Worm (Caenorhabditis elegans) whole organism, late embryonic: ENCODE data around the gene snt-5.

ENCODE experiments used
- K09A11.1 ChIP-seq: sonication (generic microtip); optimal IDR thresholded peaks from 2 replicates; lab custom pipeline; 2017; ENCODE audit warnings: antibody characterized with exemption, mild to moderate bottlenecking, missing genetic modification characterization, missing compliant biosample characterization; ENCODE audit not compliant: insufficient read depth
- T23F11.4 ChIP-seq: fragments of 200-800 bp; sonication (Bioruptor generic); optimal IDR thresholded peaks from 2 replicates; lab custom pipeline; 2018; ENCODE audit warnings: mild to moderate bottlenecking, missing genetic modification characterization, missing compliant biosample characterization
- ahr-1 ChIP-seq: sonication (generic microtip); optimal IDR thresholded peaks from 2 replicates; lab custom pipeline; 2016; ENCODE audit warnings: missing genetic modification characterization, missing compliant biosample characterization
- ama-1 ChIP-seq: fragments of 150-350 bp; optimal IDR thresholded peaks from 2 replicates; lab custom pipeline; 2014
- ceh-2 ChIP-seq: sonication (generic microtip); optimal IDR thresholded peaks from 2 replicates; lab custom pipeline; 2016; ENCODE audit warnings: missing genotype, missing genetic modification characterization, missing compliant biosample characterization
- ceh-22 ChIP-seq: sonication (generic microtip); optimal IDR thresholded peaks from 2 replicates; lab custom pipeline; 2017; ENCODE audit warnings: missing biosample characterization, missing genetic modification characterization
- ceh-24 ChIP-seq: sonication (generic microtip); optimal IDR thresholded peaks from 2 replicates; lab custom pipeline; 2016; ENCODE audit warnings: mild to moderate bottlenecking, missing genetic modification characterization, missing compliant biosample characterization
- ceh-45 ChIP-seq: fragments of 200-800 bp; sonication (Bioruptor generic); IDR thresholded peaks from 2 replicates; pipeline ENCODE4 v1.3.6; 2022; ENCODE audit warnings: missing genetic modification reagents, missing genetic modification characterization, missing compliant biosample characterization
- ceh-48 ChIP-seq: sonication (generic microtip); optimal IDR thresholded peaks from 2 replicates; lab custom pipeline; 2016; ENCODE audit warnings: missing genetic modification characterization, inconsistent platforms, missing compliant biosample characterization
- dmd-4 ChIP-seq: sonication (generic microtip); optimal IDR thresholded peaks from 2 replicates; lab custom pipeline; 2016; ENCODE audit warnings: borderline replicate concordance, missing genetic modification characterization, missing compliant biosample characterization
- elt-2 ChIP-seq: sonication (generic microtip); optimal IDR thresholded peaks from 2 replicates; lab custom pipeline; 2016; ENCODE audit warnings: missing genetic modification reagents, missing genetic modification characterization, missing compliant biosample characterization
- eyg-1 ChIP-seq: sonication (generic microtip); optimal IDR thresholded peaks from 2 replicates; lab custom pipeline; 2016; ENCODE audit warnings: missing genotype, missing genetic modification characterization, missing compliant biosample characterization
- fax-1 ChIP-seq: sonication (generic microtip); optimal IDR thresholded peaks from 2 replicates; lab custom pipeline; 2016; ENCODE audit warnings: missing genotype, missing genetic modification characterization, missing compliant biosample characterization
- fkh-10 ChIP-seq: fragments of 150-350 bp; optimal IDR thresholded peaks from 2 replicates; lab custom pipeline; 2014; ENCODE audit warnings: missing biosample characterization, missing genetic modification reagents, missing genetic modification characterization
- hlh-13 ChIP-seq: fragments of 200-800 bp; sonication (Bioruptor generic); optimal IDR thresholded peaks from 2 replicates; lab custom pipeline; 2018; ENCODE audit warnings: mild to moderate bottlenecking, missing genetic modification characterization, missing compliant biosample characterization
- hlh-15 ChIP-seq: sonication (generic microtip); optimal IDR thresholded peaks from 2 replicates; lab custom pipeline; 2016; ENCODE audit warnings: missing genetic modification characterization, missing compliant biosample characterization
- hlh-30 ChIP-seq: sonication (generic microtip); optimal IDR thresholded peaks from 2 replicates; lab custom pipeline; 2017; ENCODE audit warnings: antibody characterized with exemption, missing genetic modification characterization, missing compliant biosample characterization; ENCODE audit not compliant: insufficient read depth
- lim-6 ChIP-seq: sonication (generic microtip); optimal IDR thresholded peaks from 2 replicates; lab custom pipeline; 2016; ENCODE audit warnings: missing genetic modification characterization, missing compliant biosample characterization
- mec-3 ChIP-seq: sonication (generic microtip); optimal IDR thresholded peaks from 2 replicates; lab custom pipeline; 2016; ENCODE audit warnings: borderline replicate concordance, missing genetic modification characterization, missing compliant biosample characterization
- nhr-11 ChIP-seq: fragments of 150-350 bp; optimal IDR thresholded peaks from 2 replicates; lab custom pipeline; 2014; ENCODE audit warnings: missing biosample characterization, missing genetic modification characterization
- npax-4 ChIP-seq: sonication (generic microtip); optimal IDR thresholded peaks from 2 replicates; lab custom pipeline; 2016; ENCODE audit warnings: missing genetic modification characterization, missing compliant biosample characterization
- pag-3 ChIP-seq: sonication (generic microtip); optimal IDR thresholded peaks from 2 replicates; lab custom pipeline; 2016; ENCODE audit warnings: missing compliant biosample characterization, missing genetic modification characterization, borderline replicate concordance
- pha-4 ChIP-seq: fragments of 150-350 bp; optimal IDR thresholded peaks from 2 replicates; lab custom pipeline; 2018; ENCODE audit warnings: missing biosample characterization, missing genetic modification reagents, missing genetic modification characterization
- pqm-1 ChIP-seq: sonication (generic microtip); optimal IDR thresholded peaks from 2 replicates; lab custom pipeline; 2016; ENCODE audit warnings: missing genetic modification characterization, missing compliant biosample characterization
- pros-1 ChIP-seq: fragments of 150-350 bp; optimal IDR thresholded peaks from 2 replicates; lab custom pipeline; 2014; ENCODE audit warnings: missing biosample characterization, missing genetic modification reagents, missing genetic modification characterization
- rnt-1 ChIP-seq: sonication (generic microtip); optimal IDR thresholded peaks from 2 replicates; lab custom pipeline; 2016; ENCODE audit warnings: missing genetic modification characterization, missing compliant biosample characterization
- sdc-2 ChIP-seq: sonication (generic microtip); optimal IDR thresholded peaks from 2 replicates; lab custom pipeline; 2016; ENCODE audit warnings: missing genotype, missing genetic modification characterization, missing compliant biosample characterization
- sox-2 ChIP-seq: fragments of 200-800 bp; sonication (Bioruptor generic); IDR thresholded peaks from 2 replicates; pipeline ENCODE4 v1.3.6; 2022; ENCODE audit warnings: missing genetic modification reagents, missing genetic modification characterization, missing compliant biosample characterization
- sox-4 ChIP-seq: sonication (generic microtip); optimal IDR thresholded peaks from 2 replicates; lab custom pipeline; 2017; ENCODE audit warnings: mild to moderate bottlenecking, missing genetic modification characterization, inconsistent platforms, missing compliant biosample characterization
- tbx-7 ChIP-seq: sonication (generic microtip); optimal IDR thresholded peaks from 2 replicates; lab custom pipeline; 2016; ENCODE audit warnings: missing genotype, missing genetic modification characterization, missing compliant biosample characterization
- ttx-3 ChIP-seq: sonication (generic microtip); optimal IDR thresholded peaks from 2 replicates; lab custom pipeline; 2016; ENCODE audit warnings: missing genetic modification reagents, missing genetic modification characterization, missing compliant biosample characterization
- unc-3 ChIP-seq, 2 experiments: fragments of 200-800 bp in 1 of 2; sonication (Bioruptor generic) in 1 of 2; sonication (generic microtip) in 1 of 2; conservative IDR thresholded peaks in 1 of 2; optimal IDR thresholded peaks in 1 of 2; 2 replicates each; pipeline versions ENCODE4 v1.3.6 to Lab custom; 2016 to 2022; ENCODE audit warnings: missing compliant biosample characterization in 2 of 2, missing genetic modification characterization in 2 of 2, missing genetic modification reagents in 1 of 2
- unc-55 ChIP-seq: sonication (generic microtip); optimal IDR thresholded peaks from 2 replicates; lab custom pipeline; 2017; ENCODE audit warnings: missing biosample characterization, missing genetic modification reagents, missing genetic modification characterization
- unc-86 ChIP-seq: sonication (generic microtip); optimal IDR thresholded peaks from 2 replicates; lab custom pipeline; 2016; ENCODE audit warnings: missing genetic modification characterization, missing compliant biosample characterization
- zip-5 ChIP-seq: sonication (generic microtip); optimal IDR thresholded peaks from 2 replicates; lab custom pipeline; 2016; ENCODE audit warnings: missing genetic modification characterization, missing compliant biosample characterization
- ztf-16 ChIP-seq: sonication (generic microtip); optimal IDR thresholded peaks from 2 replicates; lab custom pipeline; 2017; ENCODE audit warnings: missing genetic modification characterization, missing compliant biosample characterization

snt-5 gene

ce11 chrV:1434398-1434797, 23.0 kb upstream of the snt-5 start:
- TF ChIP-seq ztf-16 (tag; lab: Kevin White, UChicago) (no peak), ceh-22 (tag; lab: Kevin White, UChicago) (no peak), zip-5 (tag; lab: Kevin White, UChicago) (no peak), ceh-24 (tag; lab: Kevin White, UChicago) (no peak), pha-4 (tag; lab: Kevin White, UChicago) (no peak), hlh-30 (tag; lab: Kevin White, UChicago) (no peak), ceh-45 (GFP tag; lab: Robert Waterston, UW) (no peak), pag-3 (tag; lab: Kevin White, UChicago) (no peak), elt-2 (tag; lab: Kevin White, UChicago) (no peak), nhr-11 (no peak), mec-3 (tag; lab: Kevin White, UChicago) (no peak), pqm-1 (no peak), ceh-48 (tag; lab: Kevin White, UChicago) (no peak), ama-1 (lab: Kevin White, UChicago) (no peak), hlh-15 (tag; lab: Kevin White, UChicago) (no peak), K09A11.1 (no peak), pros-1 (tag; lab: Kevin White, UChicago) (no peak), dmd-4 (no peak)

ce11 chrV:1433419-1433765, 22.0 kb upstream of the snt-5 start:
- TF ChIP-seq ttx-3 (no peak), unc-55 (no peak), rnt-1 (tag; lab: Kevin White, UChicago) (no peak), unc-86 (tag; lab: Kevin White, UChicago) (no peak), fkh-10 (GFP tag; lab: Kevin White, UChicago) (no peak), unc-3 (GFP tag; conservative IDR thresholded peaks at IDR 0.05; lab: Robert Waterston, UW) (no peak), unc-3 (tag; optimal IDR thresholded peaks at IDR 0.05; lab: Kevin White, UChicago) (no peak), pha-4 (tag; lab: Kevin White, UChicago) (no peak)

DNA sequence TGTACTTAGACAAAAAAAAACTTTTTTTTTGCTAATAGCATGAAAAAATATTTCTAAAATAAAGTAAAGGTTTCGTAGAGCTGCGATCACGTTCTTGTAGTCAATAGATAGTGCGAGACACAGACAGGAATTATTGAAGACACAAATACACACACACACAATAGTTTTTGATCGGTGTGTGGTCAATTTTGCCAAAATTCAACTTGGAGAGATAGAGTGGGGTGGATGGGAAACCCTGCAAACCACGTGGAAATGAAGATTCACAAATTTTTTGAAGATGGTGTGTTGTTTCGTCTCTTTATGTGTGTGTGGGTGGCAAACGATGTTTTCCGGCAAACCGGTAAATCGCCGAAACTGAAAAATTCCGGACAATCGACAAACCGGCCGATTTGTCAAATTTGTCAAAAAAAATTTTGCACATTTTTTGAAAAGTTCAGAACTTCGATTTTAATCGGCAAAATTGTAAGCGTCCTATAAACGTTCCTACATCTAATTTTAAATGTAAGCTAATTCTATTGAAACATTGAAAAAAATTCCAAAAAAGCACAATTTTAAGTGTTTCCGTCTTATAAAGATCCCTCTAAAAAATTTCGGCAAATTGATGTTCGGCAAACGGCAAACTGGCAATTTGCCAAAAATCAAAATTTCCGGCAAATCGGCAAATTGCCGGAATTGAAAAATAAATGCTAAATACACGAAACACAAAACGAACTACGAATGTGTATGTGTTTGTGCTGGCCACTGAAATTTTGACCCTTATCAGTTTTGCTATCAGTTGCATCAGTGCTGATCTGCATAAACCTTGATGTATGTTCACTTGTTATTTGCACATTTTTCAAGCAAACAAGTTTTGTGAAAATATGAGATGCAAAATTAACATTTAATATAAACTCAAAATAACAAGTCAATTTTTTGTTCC, 21.4 kb upstream of the snt-5 start:
- TF ChIP-seq elt-2 (tag; lab: Kevin White, UChicago): peak; percentile 75
- TF ChIP-seq fkh-10 (GFP tag; lab: Kevin White, UChicago): no peak
- TF ChIP-seq sox-4 (tag; lab: Kevin White, UChicago): no peak

ce11 chrV:1431702-1432187, 20.4 kb upstream of the snt-5 start, which contains the start of gene ges-1:
TSS of gene ges-1 (minus strand) at chrV:1432137.
- TF ChIP-seq tbx-7 (tag; lab: Kevin White, UChicago): no peak
- no peak for TF ChIP-seq T23F11.4 (GFP tag; lab: Kevin White, UChicago)
- TF ChIP-seq ceh-24 (tag; lab: Kevin White, UChicago): no peak
- no peak for TF ChIP-seq ceh-45 (GFP tag; lab: Robert Waterston, UW)
- no peak for TF ChIP-seq unc-3 (GFP tag; conservative IDR thresholded peaks at IDR 0.05; lab: Robert Waterston, UW)
- TF ChIP-seq unc-3 (tag; optimal IDR thresholded peaks at IDR 0.05; lab: Kevin White, UChicago): no peak
- no peak for TF ChIP-seq lim-6
- TF ChIP-seq ceh-2 (tag; lab: Kevin White, UChicago): no peak
- TF ChIP-seq npax-4 (tag; lab: Kevin White, UChicago): no peak
- TF ChIP-seq fax-1: no peak
- TF ChIP-seq sox-4 (tag; lab: Kevin White, UChicago): no peak
- no peak for TF ChIP-seq ahr-1 (tag; lab: Kevin White, UChicago)
- no peak for TF ChIP-seq hlh-13 (GFP tag; lab: Kevin White, UChicago)
- no peak for TF ChIP-seq hlh-15 (tag; lab: Kevin White, UChicago)
- TF ChIP-seq sdc-2 (tag; lab: Kevin White, UChicago): no peak
- TF ChIP-seq eyg-1 (tag; lab: Kevin White, UChicago): no peak
- TF ChIP-seq fkh-10 (GFP tag; lab: Kevin White, UChicago): no peak
- TF ChIP-seq sox-2 (GFP tag; lab: Robert Waterston, UW): no peak
